Fruit fly (Drosophila melanogaster) whole organism, embryonic: Measurements from ENCODE around the gene D.

Source experiments
- CG10147 ChIP-seq: fragments of 200-800 bp; sonication (Bioruptor generic); optimal IDR thresholded peaks from 2 replicates; lab custom pipeline; 2019; ENCODE audit warnings: missing biosample characterization, mild to moderate bottlenecking, missing genetic modification characterization, moderate library complexity
- CG12071 ChIP-seq: fragments of 200-800 bp; sonication (Bioruptor generic); optimal IDR thresholded peaks from 3 replicates; lab custom pipeline; 2018; ENCODE audit warnings: missing biosample characterization, mild to moderate bottlenecking, missing genetic modification characterization
- CG12769 ChIP-seq: fragments of 200-800 bp; sonication (Bioruptor generic); optimal IDR thresholded peaks from 2 replicates; lab custom pipeline; 2019; ENCODE audit warnings: missing biosample characterization, mild to moderate bottlenecking, missing genetic modification characterization, moderate library complexity
- CG1602 ChIP-seq: fragments of 200-800 bp; sonication (Bioruptor generic); optimal IDR thresholded peaks from 3 replicates; lab custom pipeline; 2016; ENCODE audit warnings: missing biosample characterization, missing genetic modification characterization
- CG1603 ChIP-seq: fragments of 200-800 bp; sonication (Bioruptor generic); optimal IDR thresholded peaks from 2 replicates; lab custom pipeline; 2019; ENCODE audit warnings: missing biosample characterization, mild to moderate bottlenecking, missing genetic modification characterization, moderate library complexity
- CG1647 ChIP-seq: fragments of 200-800 bp; sonication (Bioruptor generic); optimal IDR thresholded peaks from 3 replicates; lab custom pipeline; 2016; ENCODE audit warnings: missing biosample characterization, missing genetic modification characterization
- CG16863 ChIP-seq: fragments of 200-800 bp; sonication (Bioruptor generic); optimal IDR thresholded peaks from 3 replicates; lab custom pipeline; 2016; ENCODE audit warnings: missing biosample characterization, missing genetic modification characterization
- CG18011 ChIP-seq: fragments of 200-800 bp; sonication (Bioruptor generic); optimal IDR thresholded peaks from 2 replicates; lab custom pipeline; 2017; ENCODE audit warnings: missing biosample characterization, missing genetic modification characterization, mild to moderate bottlenecking, moderate library complexity, missing genotype
- CG18764 ChIP-seq: fragments of 200-800 bp; sonication (Bioruptor generic); optimal IDR thresholded peaks from 3 replicates; lab custom pipeline; 2016; ENCODE audit warnings: missing biosample characterization, missing genetic modification characterization
- CG2116 ChIP-seq: fragments of 200-800 bp; sonication (Bioruptor generic); optimal IDR thresholded peaks from 3 replicates; lab custom pipeline; 2018; ENCODE audit warnings: missing biosample characterization, mild to moderate bottlenecking, missing genetic modification characterization
- CG2199 ChIP-seq: fragments of 200-800 bp; sonication (Bioruptor generic); IDR thresholded peaks from 3 replicates; pipeline ENCODE4 v1.3.6; 2022; ENCODE audit warnings: missing biosample characterization, missing genetic modification characterization
- CG32772 ChIP-seq: fragments of 200-800 bp; sonication (Bioruptor generic); IDR thresholded peaks from 2 replicates; pipeline ENCODE4 v1.3.6; 2022; ENCODE audit warnings: missing biosample characterization, missing genetic modification characterization
- CG3838 ChIP-seq: fragments of 200-800 bp; sonication (Bioruptor generic); optimal IDR thresholded peaks from 3 replicates; lab custom pipeline; 2016; ENCODE audit warnings: missing biosample characterization, missing genetic modification characterization
- CG6689 ChIP-seq: fragments of 200-800 bp; sonication (Bioruptor generic); IDR thresholded peaks from 2 replicates; pipeline ENCODE4 v1.3.6; 2022; ENCODE audit warnings: missing biosample characterization, missing genetic modification characterization
- CG6765 ChIP-seq: fragments of 200-800 bp; sonication (Bioruptor generic); optimal IDR thresholded peaks from 3 replicates; lab custom pipeline; 2017; ENCODE audit warnings: missing biosample characterization, mild to moderate bottlenecking, missing genetic modification characterization
- CG8359 ChIP-seq: fragments of 200-800 bp; sonication (Bioruptor generic); optimal IDR thresholded peaks from 2 replicates; lab custom pipeline; 2017; ENCODE audit warnings: missing biosample characterization, mild to moderate bottlenecking, missing genetic modification characterization, borderline replicate concordance
- CHES-1-like ChIP-seq: fragments of 200-800 bp; sonication (Bioruptor generic); optimal IDR thresholded peaks from 2 replicates; lab custom pipeline; 2016; ENCODE audit warnings: missing biosample characterization, missing genetic modification characterization
- CTCF ChIP-seq: fragments of 200-800 bp; sonication (Bioruptor generic); optimal IDR thresholded peaks from 2 replicates; lab custom pipeline; 2017; ENCODE audit warnings: missing biosample characterization, mild to moderate bottlenecking, missing genetic modification characterization, moderate library complexity
- CrebB ChIP-seq: fragments of 200-800 bp; sonication (Bioruptor generic); optimal IDR thresholded peaks from 3 replicates; lab custom pipeline; 2018; ENCODE audit warnings: missing biosample characterization, mild to moderate bottlenecking, missing genetic modification characterization
- Dek ChIP-seq: fragments of 200-800 bp; sonication (Bioruptor generic); optimal IDR thresholded peaks from 3 replicates; lab custom pipeline; 2019; ENCODE audit warnings: missing biosample characterization, mild to moderate bottlenecking, missing genetic modification characterization, moderate library complexity
- Dip2 ChIP-seq: fragments of 200-800 bp; sonication (Bioruptor generic); IDR thresholded peaks from 2 replicates; pipeline ENCODE4 v1.3.6; 2022; ENCODE audit warnings: missing biosample characterization, missing genetic modification characterization
- Gug ChIP-seq: fragments of 200-800 bp; sonication (Bioruptor generic); IDR thresholded peaks from 4 replicates; pipeline ENCODE4 v1.3.6; 2022; ENCODE audit warnings: missing biosample characterization, missing genetic modification characterization
- H15 ChIP-seq: fragments of 200-800 bp; sonication (Bioruptor generic); IDR thresholded peaks from 3 replicates; pipeline ENCODE4 v1.3.6; 2022; ENCODE audit warnings: missing biosample characterization, missing genetic modification characterization
- HLH3B ChIP-seq: fragments of 200-800 bp; sonication (Bioruptor generic); IDR thresholded peaks from 2 replicates; pipeline ENCODE4 v1.3.6; 2022; ENCODE audit warnings: missing biosample characterization, missing genetic modification characterization
- HLHmδ ChIP-seq: fragments of 200-800 bp; sonication (Bioruptor generic); optimal IDR thresholded peaks from 2 replicates; lab custom pipeline; 2018; ENCODE audit warnings: missing biosample characterization, mild to moderate bottlenecking, missing genetic modification characterization, moderate library complexity
- HmgD ChIP-seq: fragments of 200-800 bp; sonication (Bioruptor generic); optimal IDR thresholded peaks from 3 replicates; lab custom pipeline; 2016; ENCODE audit warnings: missing biosample characterization, missing genetic modification characterization
- Lpt ChIP-seq: fragments of >200 bp; optimal IDR thresholded peaks from 2 replicates; lab custom pipeline; 2018; ENCODE audit warnings: missing biosample characterization, missing genetic modification characterization
- Nf-YA ChIP-seq: fragments of 200-800 bp; sonication (Bioruptor generic); IDR thresholded peaks from 2 replicates; pipeline ENCODE4 v1.3.6; 2022; ENCODE audit warnings: missing biosample characterization, missing genetic modification characterization
- PHDP ChIP-seq: fragments of 200-800 bp; sonication (Bioruptor generic); optimal IDR thresholded peaks from 3 replicates; lab custom pipeline; 2018; ENCODE audit warnings: missing biosample characterization, mild to moderate bottlenecking, missing genetic modification characterization, moderate library complexity
- Pdp1 ChIP-seq, 2 experiments: fragments of 200-800 bp; sonication (Bioruptor generic); optimal IDR thresholded peaks; 3 replicates each; lab custom pipeline; 2016; ENCODE audit warnings: missing biosample characterization in 2 of 2, missing genetic modification characterization in 2 of 2, mild to moderate bottlenecking in 1 of 2, moderate library complexity in 1 of 2
- Ravus ChIP-seq: fragments of 200-800 bp; sonication (Bioruptor generic); IDR thresholded peaks from 2 replicates; pipeline ENCODE4 v1.3.6; 2022; ENCODE audit warnings: missing biosample characterization, missing genetic modification characterization
- Six4 ChIP-seq: fragments of 200-800 bp; sonication (Bioruptor generic); optimal IDR thresholded peaks from 2 replicates; lab custom pipeline; 2016; ENCODE audit warnings: missing biosample characterization, missing genetic modification characterization
- corto ChIP-seq: fragments of 200-800 bp; sonication (Bioruptor generic); optimal IDR thresholded peaks from 2 replicates; lab custom pipeline; 2016; ENCODE audit warnings: missing biosample characterization, mild to moderate bottlenecking, missing genetic modification characterization, moderate library complexity
- cwo ChIP-seq: fragments of 200-800 bp; sonication (Bioruptor generic); optimal IDR thresholded peaks from 3 replicates; lab custom pipeline; 2017; ENCODE audit warnings: missing biosample characterization, missing genetic modification characterization, mild to moderate bottlenecking, moderate library complexity, missing genetic modification reagents
- eve ChIP-seq, 2 experiments: fragments of >200 bp; optimal IDR thresholded peaks; 2 replicates each; lab custom pipeline; 2017; ENCODE audit warnings: missing biosample characterization in 2 of 2, missing genetic modification characterization in 2 of 2
- exex ChIP-seq: fragments of 200-800 bp; sonication (Bioruptor generic); optimal IDR thresholded peaks from 4 replicates; lab custom pipeline; 2018; ENCODE audit warnings: missing biosample characterization, mild to moderate bottlenecking, missing genetic modification characterization, moderate library complexity
- fd64A ChIP-seq: fragments of 200-800 bp; sonication (Bioruptor generic); optimal IDR thresholded peaks from 3 replicates; lab custom pipeline; 2018; ENCODE audit warnings: missing biosample characterization, mild to moderate bottlenecking, missing genetic modification characterization
- kni ChIP-seq: fragments of 200-800 bp; sonication (Bioruptor generic); optimal IDR thresholded peaks from 3 replicates; lab custom pipeline; 2017; ENCODE audit warnings: mild to moderate bottlenecking, missing biosample characterization, missing genetic modification reagents, missing genetic modification characterization
- onecut ChIP-seq: fragments of 200-800 bp; sonication (Bioruptor generic); IDR thresholded peaks from 2 replicates; pipeline ENCODE4 v1.3.6; 2022; ENCODE audit warnings: missing biosample characterization, missing genetic modification characterization
- pan ChIP-seq, 4 experiments: fragments of >200 bp in 3 of 4; fragments of 200-800 bp in 1 of 4; sonication (Bioruptor generic) in 1 of 4; optimal IDR thresholded peaks in 3 of 4; IDR thresholded peaks in 1 of 4; 2 replicates each; pipeline versions ENCODE4 v1.3.6 to Lab custom; 2017 to 2022; ENCODE audit warnings: missing biosample characterization in 2 of 4, missing genetic modification characterization in 2 of 4, mixed read lengths in 1 of 4
- pum ChIP-seq: fragments of 200-800 bp; sonication (Bioruptor generic); optimal IDR thresholded peaks from 2 replicates; lab custom pipeline; 2016; ENCODE audit warnings: missing biosample characterization, missing genetic modification characterization
- rib ChIP-seq: fragments of 200-800 bp; sonication (Bioruptor generic); IDR thresholded peaks from 2 replicates; pipeline ENCODE4 v1.3.6; 2022; ENCODE audit warnings: missing biosample characterization, missing genetic modification characterization
- sens-2 ChIP-seq: fragments of 200-800 bp; sonication (Bioruptor generic); IDR thresholded peaks from 2 replicates; pipeline ENCODE4 v1.3.6; 2022; ENCODE audit warnings: missing biosample characterization, missing genetic modification characterization
- shn ChIP-seq: fragments of 200-800 bp; sonication (Bioruptor generic); optimal IDR thresholded peaks from 3 replicates; lab custom pipeline; 2016; ENCODE audit warnings: missing biosample characterization, missing genetic modification characterization
- slp2 ChIP-seq: fragments of 200-800 bp; sonication (Bioruptor generic); optimal IDR thresholded peaks from 2 replicates; lab custom pipeline; 2016; ENCODE audit warnings: missing biosample characterization, missing genetic modification characterization
- sqz ChIP-seq: fragments of 200-800 bp; sonication (Bioruptor generic); optimal IDR thresholded peaks from 3 replicates; lab custom pipeline; 2018; ENCODE audit warnings: missing biosample characterization, mild to moderate bottlenecking, missing genetic modification characterization
- sug ChIP-seq: fragments of 200-800 bp; optimal IDR thresholded peaks from 2 replicates; lab custom pipeline; 2019; ENCODE audit warnings: missing biosample characterization, mild to moderate bottlenecking, missing genetic modification characterization, moderate library complexity
- trem ChIP-seq: fragments of 200-800 bp; optimal IDR thresholded peaks from 3 replicates; lab custom pipeline; 2019; ENCODE audit warnings: missing biosample characterization, mild to moderate bottlenecking, missing genetic modification characterization, moderate library complexity
- vfl ChIP-seq: fragments of 200-800 bp; sonication (Bioruptor generic); optimal IDR thresholded peaks from 2 replicates; lab custom pipeline; 2016; ENCODE audit warnings: missing biosample characterization, missing genetic modification characterization
- wor ChIP-seq: fragments of 200-800 bp; sonication (Bioruptor generic); IDR thresholded peaks from 2 replicates; pipeline ENCODE4 v1.3.6; 2022; ENCODE audit warnings: missing biosample characterization, missing genetic modification characterization

The D gene

dm6 chr3L:14200966-14201365, 22.5 kb upstream of the D start (continued):
- TF ChIP-seq CG32772 (GFP tag; lab: Robert Waterston, UW) = no peak
- TF ChIP-seq CG12071 (GFP tag; lab: Kevin White, UChicago) = no peak
- peak; percentile 20 for TF ChIP-seq HLHmδ (GFP tag; lab: Kevin White, UChicago)
- no peak for TF ChIP-seq CG1647
- peak; percentile 27 for TF ChIP-seq trem
- peak; percentile 87 for TF ChIP-seq kni (GFP tag; lab: Kevin White, UChicago)
- TF ChIP-seq Lpt (GFP tag; lab: Kevin White, UChicago) = no peak
- TF ChIP-seq CG8359 (GFP tag; lab: Kevin White, UChicago) = no peak
- TF ChIP-seq, all 482 proteins: peak for 61

dm6 chr3L:14198216-14198615, 19.8 kb upstream of the D start:
- no peak for TF ChIP-seq sens-2 (GFP tag; lab: Robert Waterston, UW)
- TF ChIP-seq Six4 (GFP tag; lab: Kevin White, UChicago) = no peak
- no peak for TF ChIP-seq Nf-YA
- TF ChIP-seq CG2199 (GFP tag; lab: Robert Waterston, UW) = 0 out of 3 replicates have a peak, but pooled peaks have one; percentile 7
- TF ChIP-seq wor (GFP tag; lab: Robert Waterston, UW) = no peak
- TF ChIP-seq Dip2 (GFP tag; lab: Robert Waterston, UW) = no peak
- TF ChIP-seq Gug (GFP tag; lab: Robert Waterston, UW) = no peak
- TF ChIP-seq CG16863 (GFP tag; lab: Kevin White, UChicago) = no peak
- no peak for TF ChIP-seq CG1602 (GFP tag; lab: Kevin White, UChicago)
- TF ChIP-seq CrebB (tag; lab: Kevin White, UChicago) = no peak
- TF ChIP-seq shn (GFP tag; lab: Kevin White, UChicago) = no peak
- no peak for TF ChIP-seq CG6689
- TF ChIP-seq Ravus (GFP tag; lab: Robert Waterston, UW) = no peak
- TF ChIP-seq Pdp1 (GFP tag; optimal IDR thresholded peaks at IDR 0.05; lab: Kevin White, UChicago) = peak in 1 of 2 experiments; percentile 86
- no peak for TF ChIP-seq slp2 (GFP tag; lab: Kevin White, UChicago)
- TF ChIP-seq CTCF = no peak
- no peak for TF ChIP-seq CG1603 (tag; lab: Kevin White, UChicago)
- no peak for TF ChIP-seq CG2116
- no peak for TF ChIP-seq eve (GFP tag; optimal IDR thresholded peaks at IDR 0.05; lab: Kevin White, UChicago)
- no peak for TF ChIP-seq rib (GFP tag; lab: Robert Waterston, UW)
- TF ChIP-seq sug (tag; lab: Kevin White, UChicago) = no peak
- TF ChIP-seq CG18764 (GFP tag; lab: Kevin White, UChicago) = no peak
- TF ChIP-seq CG18011 (GFP tag; lab: Kevin White, UChicago) = peak; percentile 90
- TF ChIP-seq pan (optimal IDR thresholded peaks at IDR 0.05; lab: Kevin White, UChicago) = no peak
- TF ChIP-seq pan (GFP tag; optimal IDR thresholded peaks at IDR 0.05 in 1 of 2, IDR thresholded peaks at IDR 0.05 in 1 of 2) = no peak
- TF ChIP-seq exex (tag; lab: Kevin White, UChicago) = no peak
- no peak for TF ChIP-seq CG10147
- no peak for TF ChIP-seq cwo (GFP tag; lab: Kevin White, UChicago)
- TF ChIP-seq pum (GFP tag; lab: Kevin White, UChicago) = no peak
- TF ChIP-seq CHES-1-like (GFP tag; lab: Kevin White, UChicago) = no peak
- no peak for TF ChIP-seq CG8359 (GFP tag; lab: Kevin White, UChicago)
- no peak for TF ChIP-seq CG12769
- TF ChIP-seq vfl (GFP tag; lab: Kevin White, UChicago) = no peak
- no peak for TF ChIP-seq H15 (GFP tag; lab: Robert Waterston, UW)
- TF ChIP-seq HmgD (GFP tag; lab: Kevin White, UChicago) = no peak
- no peak for TF ChIP-seq HLH3B (GFP tag; lab: Robert Waterston, UW)
- TF ChIP-seq Dek = no peak
- no peak for TF ChIP-seq CG6765
- TF ChIP-seq fd64A (GFP tag; lab: Kevin White, UChicago) = no peak
- no peak for TF ChIP-seq CG3838
- TF ChIP-seq sqz = peak; percentile 33
- TF ChIP-seq onecut (GFP tag; lab: Robert Waterston, UW) = peak; percentile 92
- TF ChIP-seq PHDP = no peak
- no peak for TF ChIP-seq corto (GFP tag; lab: Kevin White, UChicago)
